Fruit fly (Drosophila melanogaster) Kc167 (cell line): ENCODE results near the gene Pmvk.

Source experiments
- Myc ChIP-seq: fragments of >200 bp; optimal IDR thresholded peaks from 2 replicates; lab custom pipeline; 2017; ENCODE audit warnings: missing external identifiers
- Sin3A ChIP-seq: fragments of >200 bp; optimal IDR thresholded peaks from 2 replicates; lab custom pipeline; 2018; ENCODE audit warnings: missing external identifiers
- h ChIP-seq: fragments of >200 bp; optimal IDR thresholded peaks from 3 replicates; lab custom pipeline; 2018; ENCODE audit warnings: missing external identifiers
- insv ChIP-seq: fragments of >200 bp; optimal IDR thresholded peaks from 3 replicates; lab custom pipeline; 2018; ENCODE audit warnings: missing external identifiers
- psq ChIP-seq: fragments of >200 bp; optimal IDR thresholded peaks from 2 replicates; lab custom pipeline; 2017; ENCODE audit warnings: missing external identifiers
- ttk ChIP-seq: sonication (Bioruptor generic); optimal IDR thresholded peaks from 2 replicates; lab custom pipeline; 2017; ENCODE audit warnings: missing external identifiers

The Pmvk gene

dm6 chr2L:19579995-19580578 is at the start of gene Pmvk:
TSS of gene Pmvk (minus strand) at chr2L:19580351.
- TF ChIP-seq psq (no peak), insv (lab: Kevin White, UChicago) (no peak), ttk (lab: Kevin White, UChicago) (no peak), h (lab: Kevin White, UChicago) (no peak), Myc (lab: Kevin White, UChicago) (no peak), Sin3A (lab: Kevin White, UChicago) (no peak)

DNA sequence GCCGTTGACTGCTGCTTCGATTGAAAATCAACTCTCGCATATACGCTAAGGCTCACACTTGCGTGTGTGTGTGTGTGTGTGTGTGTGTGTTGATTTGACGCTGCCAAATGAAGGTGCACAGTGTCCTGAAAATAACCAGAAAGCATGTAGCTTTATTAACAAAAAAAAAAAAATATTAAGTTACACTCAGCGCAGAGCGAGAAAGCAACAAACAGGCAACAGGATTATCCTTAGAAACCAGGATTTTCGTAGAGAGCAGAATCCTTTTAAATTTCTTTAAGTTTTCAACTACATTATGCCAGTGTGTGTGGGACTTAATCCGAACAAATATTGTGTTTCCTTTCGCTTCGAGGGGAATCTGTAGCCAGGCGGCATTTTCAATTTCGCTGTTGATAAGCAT is 47.9 kb upstream of the Pmvk start:
- TF ChIP-seq Sin3A (lab: Kevin White, UChicago) (no peak), Myc (lab: Kevin White, UChicago) (no peak), insv (lab: Kevin White, UChicago) (no peak), h (lab: Kevin White, UChicago) (no peak), ttk (lab: Kevin White, UChicago) (no peak), psq (no peak)

dm6 chr2L:19606318-19606717 is 26.2 kb upstream of the Pmvk start, which contains the start of gene CG46244:
TSS of gene CG46244 (plus strand) at chr2L:19606569.
- TF ChIP-seq Myc (lab: Kevin White, UChicago) (no peak), psq (no peak), ttk (lab: Kevin White, UChicago) (no peak), insv (lab: Kevin White, UChicago) (no peak), h (lab: Kevin White, UChicago) (no peak), Sin3A (lab: Kevin White, UChicago) (no peak)

dm6 chr2L:19605365-19605921 is 25.3 kb upstream of the Pmvk start:
- no peak for TF ChIP-seq h (lab: Kevin White, UChicago)
- no peak for TF ChIP-seq Myc (lab: Kevin White, UChicago)
- TF ChIP-seq ttk (lab: Kevin White, UChicago): no peak
- no peak for TF ChIP-seq psq
- no peak for TF ChIP-seq Sin3A (lab: Kevin White, UChicago)
- no peak for TF ChIP-seq insv (lab: Kevin White, UChicago)

DNA sequence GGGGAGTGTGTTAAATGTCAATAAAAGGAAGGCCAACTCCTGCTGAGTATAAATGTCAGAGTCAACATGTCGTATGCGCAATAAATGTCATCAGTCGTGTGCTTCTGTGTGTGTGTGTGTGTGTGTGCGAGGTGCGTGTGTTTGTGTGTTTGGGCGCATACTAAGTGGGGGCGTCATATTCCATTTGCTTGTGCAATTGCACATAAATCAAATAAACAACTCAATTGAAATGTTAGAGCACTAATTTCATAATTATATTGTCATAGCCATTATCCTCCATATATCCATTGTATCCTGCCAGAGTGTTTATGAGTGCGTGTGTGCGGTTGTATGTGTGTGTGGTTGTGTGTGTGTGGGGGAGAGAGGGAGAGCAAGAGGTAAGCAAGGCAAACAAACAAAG is 14.0 kb upstream of the Pmvk start:
- TF ChIP-seq ttk (lab: Kevin White, UChicago) (no peak), psq (no peak), Sin3A (lab: Kevin White, UChicago) (no peak), Myc (lab: Kevin White, UChicago) (no peak), insv (lab: Kevin White, UChicago) (no peak)

DNA sequence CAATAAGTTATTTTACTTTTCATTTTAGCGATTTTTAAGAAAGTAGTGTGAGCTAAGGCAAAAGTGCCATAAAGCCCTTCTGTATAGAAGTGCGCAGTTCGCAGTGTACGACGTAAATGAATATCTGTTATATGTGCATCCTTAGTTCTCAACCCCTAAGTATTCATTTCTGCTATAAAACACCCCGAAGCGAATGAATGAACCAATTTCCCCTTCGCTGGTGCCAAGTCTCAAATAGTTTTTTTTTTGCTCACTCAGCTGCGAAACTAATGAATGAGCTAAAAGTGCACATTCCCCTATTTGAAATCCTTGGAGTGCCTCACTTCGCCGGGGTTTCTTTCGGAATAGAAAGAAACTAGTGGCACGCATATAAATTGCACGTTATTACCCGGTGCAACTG is 10.5 kb upstream of the Pmvk start:
- TF ChIP-seq Myc (lab: Kevin White, UChicago): no peak
- no peak for TF ChIP-seq h (lab: Kevin White, UChicago)
- no peak for TF ChIP-seq psq

dm6 chr2L:19588924-19589323 is 8.8 kb upstream of the Pmvk start:
- no peak for TF ChIP-seq ttk (lab: Kevin White, UChicago)

dm6 chr2L:19587334-19587659 is 7.1 kb upstream of the Pmvk start:
- TF ChIP-seq ttk (lab: Kevin White, UChicago) (no peak), Myc (lab: Kevin White, UChicago) (no peak), insv (lab: Kevin White, UChicago) (no peak), h (lab: Kevin White, UChicago) (no peak), Sin3A (lab: Kevin White, UChicago) (no peak), psq (no peak)

DNA sequence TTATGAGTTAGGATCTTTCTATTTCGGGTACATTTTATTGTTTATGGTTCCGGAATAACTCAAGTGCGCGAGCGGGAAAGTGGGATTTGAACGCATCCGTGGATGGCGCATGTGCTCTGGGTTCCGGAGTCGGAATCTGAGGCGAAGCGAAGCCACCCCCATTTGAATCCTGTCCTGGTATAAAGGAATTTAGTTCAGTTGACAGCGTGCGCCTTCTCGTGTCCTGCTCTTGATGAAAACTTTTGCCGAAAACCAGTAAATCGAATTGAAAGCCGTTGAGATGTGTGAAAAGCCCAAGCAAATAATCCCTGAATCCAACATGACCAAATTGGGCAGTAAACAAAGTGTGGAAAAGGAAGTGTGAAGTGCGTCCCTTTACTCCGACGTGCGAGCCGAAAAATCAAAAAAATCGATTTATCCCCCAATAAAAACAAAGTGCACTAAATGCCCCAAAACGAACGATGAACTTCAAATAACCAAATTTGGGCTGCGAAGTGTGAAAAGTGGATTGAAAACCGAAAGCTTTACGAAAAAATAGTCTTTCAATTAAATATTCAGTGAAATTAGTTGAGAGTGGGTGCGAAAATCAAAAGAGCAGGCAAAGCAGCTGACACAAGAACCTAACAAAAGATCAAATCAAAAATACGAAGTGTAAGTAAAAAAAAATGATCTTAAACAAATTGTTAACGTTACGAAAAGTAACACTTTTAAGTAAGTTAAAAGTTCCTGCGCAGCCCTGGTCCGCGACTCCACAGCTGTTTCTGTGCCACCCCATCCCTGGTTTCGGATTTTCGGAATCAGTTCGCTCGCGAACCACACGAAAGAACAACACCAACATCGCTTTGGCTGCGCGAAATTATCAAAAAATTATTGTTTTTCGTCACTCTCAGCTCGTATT is 6.5 kb upstream of the Pmvk start, which contains the start of gene Lar:
Lar (plus strand) TSS at position 188 of the 898 bp plus-strand sequence.
- TF ChIP-seq ttk (lab: Kevin White, UChicago) (no peak), psq (no peak), insv (lab: Kevin White, UChicago) (no peak), Sin3A (lab: Kevin White, UChicago) (no peak), Myc (lab: Kevin White, UChicago) (no peak), h (lab: Kevin White, UChicago) (no peak)

- TF ChIP-seq Sin3A (lab: Kevin White, UChicago) (no peak), h (lab: Kevin White, UChicago) (no peak), Myc (lab: Kevin White, UChicago) (no peak), psq (no peak), ttk (lab: Kevin White, UChicago) (no peak), insv (lab: Kevin White, UChicago) (no peak)
Observed at dm6 chr2L:19583926-19584392, 3.8 kb upstream of the Pmvk start, which contains the start of the genes PCNA2 and CG10366. TSS of gene PCNA2 (minus strand) at chr2L:19583990. TSS of gene CG10366 (plus strand) at chr2L:19584235.

DNA sequence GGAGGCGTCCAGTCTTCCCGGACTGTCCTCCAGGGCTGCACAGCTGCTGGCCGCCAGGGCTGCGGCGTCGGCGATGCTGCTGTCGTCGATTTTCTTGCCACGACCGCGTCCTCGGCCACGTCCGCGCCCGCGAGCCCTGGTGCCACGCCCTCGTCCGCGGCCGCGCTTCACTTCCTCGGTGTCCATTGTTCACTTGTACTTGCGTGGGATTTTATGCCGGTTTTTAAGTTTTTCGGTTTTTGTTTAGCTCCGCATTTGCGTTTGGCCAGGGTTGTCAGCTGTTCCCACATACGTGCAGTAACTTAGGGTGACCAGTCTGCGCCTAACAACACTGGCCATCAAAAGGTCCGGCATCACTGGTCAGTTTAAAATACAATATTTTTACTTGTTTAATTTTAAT is 2.0 kb upstream of the Pmvk start, which contains the start of gene Hakai:
Hakai (minus strand) TSS at position 290 of the 400 bp plus-strand sequence.
- no peak for TF ChIP-seq insv (lab: Kevin White, UChicago)
- no peak for TF ChIP-seq Myc (lab: Kevin White, UChicago)
- no peak for TF ChIP-seq psq
- TF ChIP-seq h (lab: Kevin White, UChicago): no peak
- no peak for TF ChIP-seq ttk (lab: Kevin White, UChicago)
- TF ChIP-seq Sin3A (lab: Kevin White, UChicago): no peak
